Worm (Caenorhabditis elegans) whole organism, mixed stage, embryonic: ENCODE results near the gene F22B5.6.

Experiments used
- blmp-1 ChIP-seq: fragments of 150-350 bp; optimal IDR thresholded peaks from 2 replicates; lab custom pipeline; 2014; ENCODE audit warnings: missing biosample characterization, missing genetic modification characterization
- elt-3 ChIP-seq: fragments of 150-350 bp; optimal IDR thresholded peaks from 2 replicates; lab custom pipeline; 2014; ENCODE audit warnings: missing biosample characterization, missing genetic modification characterization
- mep-1 ChIP-seq: fragments of 150-350 bp; optimal IDR thresholded peaks from 2 replicates; lab custom pipeline; 2017; ENCODE audit warnings: missing biosample characterization, missing genetic modification reagents, missing genetic modification characterization, inconsistent platforms
- nhr-237 ChIP-seq: fragments of 150-350 bp; optimal IDR thresholded peaks from 2 replicates; lab custom pipeline; 2014; ENCODE audit warnings: missing biosample characterization, missing genetic modification characterization
- pha-4 ChIP-seq: fragments of 150-350 bp; optimal IDR thresholded peaks from 2 replicates; lab custom pipeline; 2018; ENCODE audit warnings: missing biosample characterization, missing genetic modification reagents, missing genetic modification characterization
- snpc-4 ChIP-seq: fragments of 150-350 bp; optimal IDR thresholded peaks from 2 replicates; lab custom pipeline; 2014; ENCODE audit warnings: missing biosample characterization, missing genetic modification characterization
- sptf-1 ChIP-seq: sonication (generic microtip); optimal IDR thresholded peaks from 2 replicates; lab custom pipeline; 2017; ENCODE audit warnings: mild to moderate bottlenecking, missing genetic modification characterization, moderate library complexity, missing compliant biosample characterization
- tbx-8 ChIP-seq: fragments of 200-800 bp; sonication (Bioruptor generic); optimal IDR thresholded peaks from 2 replicates; lab custom pipeline; 2018; ENCODE audit warnings: mild to moderate bottlenecking, missing genetic modification characterization, moderate library complexity, missing compliant biosample characterization
- unc-39 ChIP-seq: fragments of 150-350 bp; optimal IDR thresholded peaks from 2 replicates; lab custom pipeline; 2014; ENCODE audit warnings: missing biosample characterization, missing genetic modification characterization

DNA sequence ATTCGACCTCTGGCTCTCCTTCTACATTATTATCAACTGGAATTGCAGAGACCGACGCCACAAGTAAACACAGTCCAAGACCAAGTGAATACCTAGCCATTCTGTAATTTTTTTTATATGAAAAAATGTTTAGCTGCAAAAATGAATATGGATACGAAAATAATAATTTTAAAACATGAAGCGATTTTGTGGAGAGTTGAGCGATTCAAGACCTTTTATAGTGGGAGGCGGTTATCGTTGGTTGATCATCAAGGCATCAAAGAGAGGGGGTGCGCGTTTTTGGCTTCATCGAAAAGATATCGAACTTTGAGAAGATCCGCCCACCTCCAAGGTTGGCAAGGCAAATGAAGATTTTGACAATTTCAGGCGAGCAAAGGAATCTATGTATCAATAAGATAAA, 9.3 kb downstream of the F22B5.6 start, which contains the start of gene cut-3:
- TF ChIP-seq mep-1 (tag; lab: Kevin White, UChicago) (no peak), unc-39 (tag; lab: Kevin White, UChicago) (no peak), sptf-1 (tag; lab: Kevin White, UChicago) (no peak), nhr-237 (no peak), snpc-4 (tag; lab: Kevin White, UChicago) (no peak), pha-4 (no peak), blmp-1 (no peak), elt-3 (tag; lab: Kevin White, UChicago) (no peak), tbx-8 (GFP tag; lab: Kevin White, UChicago) (no peak)
